Fruit fly (Drosophila melanogaster) whole organism, embryonic: ENCODE results near the gene CG1824.

Experiments used
- Atf3 ChIP-seq: fragments of 200-800 bp; sonication (Bioruptor generic); optimal IDR thresholded peaks from 3 replicates; lab custom pipeline; 2016; ENCODE audit warnings: missing biosample characterization, missing genetic modification characterization
- CG10147 ChIP-seq: fragments of 200-800 bp; sonication (Bioruptor generic); optimal IDR thresholded peaks from 2 replicates; lab custom pipeline; 2019; ENCODE audit warnings: missing biosample characterization, mild to moderate bottlenecking, missing genetic modification characterization, moderate library complexity
- CG10209 ChIP-seq: fragments of 200-800 bp; sonication (Bioruptor generic); optimal IDR thresholded peaks from 3 replicates; lab custom pipeline; 2017; ENCODE audit warnings: missing biosample characterization, mild to moderate bottlenecking, missing genetic modification characterization, missing genetic modification reagents
- CG1233 ChIP-seq: fragments of 200-800 bp; sonication (Bioruptor generic); optimal IDR thresholded peaks from 4 replicates; lab custom pipeline; 2018; ENCODE audit warnings: missing biosample characterization, mild to moderate bottlenecking, missing genetic modification characterization
- CG13296 ChIP-seq: fragments of 200-800 bp; sonication (Bioruptor generic); optimal IDR thresholded peaks from 3 replicates; lab custom pipeline; 2018; ENCODE audit warnings: missing biosample characterization, mild to moderate bottlenecking, missing genetic modification characterization
- CG14050 ChIP-seq: fragments of 200-800 bp; sonication (Bioruptor generic); IDR thresholded peaks from 3 replicates; pipeline ENCODE4 v1.3.6; 2022; ENCODE audit warnings: missing biosample characterization, missing genetic modification characterization
- CG15073 ChIP-seq: fragments of 200-800 bp; sonication (Bioruptor generic); optimal IDR thresholded peaks from 2 replicates; lab custom pipeline; 2016; ENCODE audit warnings: missing biosample characterization, missing genetic modification characterization
- CG17361 ChIP-seq: fragments of 200-800 bp; sonication (Bioruptor generic); IDR thresholded peaks from 3 replicates; pipeline ENCODE4 v1.3.6; 2022; ENCODE audit warnings: missing biosample characterization, missing genetic modification characterization
- CG17912 ChIP-seq: fragments of 200-800 bp; sonication (Bioruptor generic); optimal IDR thresholded peaks from 2 replicates; lab custom pipeline; 2018; ENCODE audit warnings: missing biosample characterization, mild to moderate bottlenecking, missing genetic modification characterization
- CG18262 ChIP-seq: fragments of 200-800 bp; optimal IDR thresholded peaks from 3 replicates; lab custom pipeline; 2019; ENCODE audit warnings: missing biosample characterization, mild to moderate bottlenecking, missing genetic modification characterization, moderate library complexity
- CG30403 ChIP-seq: fragments of 200-800 bp; sonication (Bioruptor generic); optimal IDR thresholded peaks from 3 replicates; lab custom pipeline; 2016; ENCODE audit warnings: missing biosample characterization, missing genetic modification characterization
- CG4730 ChIP-seq: fragments of 200-800 bp; sonication (Bioruptor generic); IDR thresholded peaks from 2 replicates; pipeline ENCODE4 v1.3.6; 2022; ENCODE audit warnings: missing biosample characterization, missing genetic modification characterization
- CG6813 ChIP-seq: fragments of 200-800 bp; sonication (Bioruptor generic); optimal IDR thresholded peaks from 2 replicates; lab custom pipeline; 2017; ENCODE audit warnings: missing biosample characterization, missing genetic modification characterization, mild to moderate bottlenecking, moderate library complexity, missing genetic modification reagents
- CG7556 ChIP-seq: fragments of 200-800 bp; sonication (Bioruptor generic); optimal IDR thresholded peaks from 2 replicates; lab custom pipeline; 2017; ENCODE audit warnings: missing biosample characterization, mild to moderate bottlenecking, missing genetic modification characterization
- CG7745 ChIP-seq: fragments of 200-800 bp; sonication (Bioruptor generic); optimal IDR thresholded peaks from 2 replicates; lab custom pipeline; 2018; ENCODE audit warnings: missing biosample characterization, mild to moderate bottlenecking, missing genetic modification characterization, moderate library complexity
- CG8089 ChIP-seq: fragments of 200-800 bp; sonication (Bioruptor generic); optimal IDR thresholded peaks from 3 replicates; lab custom pipeline; 2016; ENCODE audit warnings: missing biosample characterization, missing genetic modification characterization
- CTCF ChIP-seq: fragments of 200-800 bp; sonication (Bioruptor generic); optimal IDR thresholded peaks from 2 replicates; lab custom pipeline; 2017; ENCODE audit warnings: missing biosample characterization, mild to moderate bottlenecking, missing genetic modification characterization, moderate library complexity
- CrebB ChIP-seq: fragments of 200-800 bp; sonication (Bioruptor generic); optimal IDR thresholded peaks from 3 replicates; lab custom pipeline; 2018; ENCODE audit warnings: missing biosample characterization, mild to moderate bottlenecking, missing genetic modification characterization
- D19B ChIP-seq: fragments of 200-800 bp; sonication (Bioruptor generic); optimal IDR thresholded peaks from 2 replicates; lab custom pipeline; 2017; ENCODE audit warnings: missing biosample characterization, mild to moderate bottlenecking, missing genetic modification characterization
- Dbx ChIP-seq: fragments of 200-800 bp; sonication (Bioruptor generic); IDR thresholded peaks from 3 replicates; pipeline ENCODE4 v1.3.6; 2022; ENCODE audit warnings: missing biosample characterization, missing genetic modification characterization
- Doc3 ChIP-seq: fragments of 200-800 bp; sonication (Bioruptor generic); IDR thresholded peaks from 3 replicates; pipeline ENCODE4 v1.3.6; 2022; ENCODE audit warnings: missing biosample characterization, missing genetic modification characterization; ENCODE audit not compliant: partially characterized antibody
- Dp ChIP-seq: fragments of 200-800 bp; sonication (Bioruptor generic); optimal IDR thresholded peaks from 2 replicates; lab custom pipeline; 2018; ENCODE audit warnings: missing biosample characterization, mild to moderate bottlenecking, missing genetic modification characterization, moderate library complexity
- HLH54F ChIP-seq: fragments of 200-800 bp; sonication (Bioruptor generic); optimal IDR thresholded peaks from 3 replicates; lab custom pipeline; 2016; ENCODE audit warnings: missing biosample characterization, missing genetic modification characterization
- Hr78 ChIP-seq, 2 experiments: fragments of 200-800 bp in 1 of 2; fragments of >200 bp in 1 of 2; sonication (Bioruptor generic) in 1 of 2; optimal IDR thresholded peaks; 2 replicates each; lab custom pipeline; 2017 to 2019; ENCODE audit warnings: missing biosample characterization in 2 of 2, missing genetic modification characterization in 2 of 2, mild to moderate bottlenecking in 1 of 2, moderate library complexity in 1 of 2
- NfI ChIP-seq: fragments of 200-800 bp; sonication (Bioruptor generic); optimal IDR thresholded peaks from 3 replicates; lab custom pipeline; 2018; ENCODE audit warnings: missing biosample characterization, mild to moderate bottlenecking, missing genetic modification characterization, moderate library complexity
- Ptx1 ChIP-seq: fragments of 200-800 bp; sonication (Bioruptor generic); IDR thresholded peaks from 2 replicates; pipeline ENCODE4 v1.3.6; 2022; ENCODE audit warnings: missing biosample characterization, missing genetic modification characterization
- Rfx ChIP-seq: fragments of 200-800 bp; sonication (Bioruptor generic); IDR thresholded peaks from 2 replicates; pipeline ENCODE4 v1.3.6; 2022; ENCODE audit warnings: missing biosample characterization, missing genetic modification characterization
- amos ChIP-seq: fragments of 200-800 bp; sonication (Bioruptor generic); IDR thresholded peaks from 2 replicates; pipeline ENCODE4 v1.3.6; 2022; ENCODE audit warnings: missing biosample characterization, missing genetic modification characterization; ENCODE audit not compliant: partially characterized antibody
- ara ChIP-seq: fragments of 200-800 bp; sonication (Bioruptor generic); IDR thresholded peaks from 2 replicates; pipeline ENCODE4 v1.3.6; 2022; ENCODE audit warnings: missing biosample characterization, missing genetic modification characterization
- az2 ChIP-seq: fragments of 200-800 bp; sonication (Bioruptor generic); optimal IDR thresholded peaks from 3 replicates; lab custom pipeline; 2016; ENCODE audit warnings: missing biosample characterization, missing genetic modification characterization
- bcd ChIP-seq: fragments of 200-800 bp; sonication (Bioruptor generic); optimal IDR thresholded peaks from 2 replicates; lab custom pipeline; 2017; ENCODE audit warnings: missing biosample characterization, mild to moderate bottlenecking, missing genetic modification characterization
- btn ChIP-seq: fragments of 200-800 bp; sonication (Bioruptor generic); optimal IDR thresholded peaks from 2 replicates; lab custom pipeline; 2016; ENCODE audit warnings: missing biosample characterization, missing genetic modification characterization
- cg ChIP-seq: fragments of 200-800 bp; sonication (Bioruptor generic); optimal IDR thresholded peaks from 3 replicates; lab custom pipeline; 2019; ENCODE audit warnings: missing biosample characterization, mild to moderate bottlenecking, missing genetic modification characterization, moderate library complexity
- chm ChIP-seq: fragments of 200-800 bp; sonication (Bioruptor generic); IDR thresholded peaks from 2 replicates; pipeline ENCODE4 v1.3.6; 2022; ENCODE audit warnings: missing biosample characterization, missing genetic modification characterization
- da ChIP-seq: fragments of 200-800 bp; sonication (Bioruptor generic); optimal IDR thresholded peaks from 2 replicates; lab custom pipeline; 2016; ENCODE audit warnings: missing biosample characterization, missing genetic modification characterization
- ewg ChIP-seq: fragments of 200-800 bp; sonication (Bioruptor generic); optimal IDR thresholded peaks from 3 replicates; lab custom pipeline; 2017; ENCODE audit warnings: mild to moderate bottlenecking, missing biosample characterization, missing genetic modification reagents, missing genetic modification characterization
- gfzf ChIP-seq: fragments of 200-800 bp; sonication (Bioruptor generic); optimal IDR thresholded peaks from 2 replicates; lab custom pipeline; 2016; ENCODE audit warnings: missing biosample characterization, mild to moderate bottlenecking, missing genetic modification characterization, moderate library complexity
- grau ChIP-seq: fragments of 200-800 bp; optimal IDR thresholded peaks from 3 replicates; lab custom pipeline; 2019; ENCODE audit warnings: missing biosample characterization, mild to moderate bottlenecking, missing genetic modification characterization, moderate library complexity
- h ChIP-seq: fragments of >200 bp; optimal IDR thresholded peaks from 2 replicates; lab custom pipeline; 2017
- oc ChIP-seq: fragments of 200-800 bp; sonication (Bioruptor generic); optimal IDR thresholded peaks from 2 replicates; lab custom pipeline; 2018; ENCODE audit warnings: missing biosample characterization, mild to moderate bottlenecking, missing genetic modification characterization, moderate library complexity
- p53 ChIP-seq: fragments of 200-800 bp; sonication (Bioruptor generic); optimal IDR thresholded peaks from 2 replicates; lab custom pipeline; 2016; ENCODE audit warnings: missing biosample characterization, missing genetic modification characterization
- pnt ChIP-seq: fragments of 200-800 bp; sonication (Bioruptor generic); optimal IDR thresholded peaks from 3 replicates; lab custom pipeline; 2016; ENCODE audit warnings: missing biosample characterization, missing genetic modification characterization
- run ChIP-seq: fragments of 200-800 bp; sonication (Bioruptor generic); optimal IDR thresholded peaks from 3 replicates; lab custom pipeline; 2018; ENCODE audit warnings: missing biosample characterization, mild to moderate bottlenecking, missing genetic modification characterization
- sqz ChIP-seq: fragments of 200-800 bp; sonication (Bioruptor generic); optimal IDR thresholded peaks from 3 replicates; lab custom pipeline; 2018; ENCODE audit warnings: missing biosample characterization, mild to moderate bottlenecking, missing genetic modification characterization
- tll ChIP-seq, 2 experiments: fragments of 200-800 bp in 1 of 2; fragments of >200 bp in 1 of 2; sonication (Bioruptor generic) in 1 of 2; optimal IDR thresholded peaks; 2 replicates each; lab custom pipeline; 2017 to 2019; ENCODE audit warnings: missing biosample characterization in 2 of 2, missing genetic modification characterization in 2 of 2, mild to moderate bottlenecking in 1 of 2, moderate library complexity in 1 of 2
- ttk ChIP-seq: fragments of 200-800 bp; sonication (Bioruptor generic); IDR thresholded peaks from 2 replicates; pipeline ENCODE4 v2.1.2; 2022; ENCODE audit warnings: missing biosample characterization, missing genetic modification characterization
- vvl ChIP-seq: fragments of 200-800 bp; sonication (Bioruptor generic); IDR thresholded peaks from 2 replicates; pipeline ENCODE4 v1.3.6; 2022; ENCODE audit warnings: missing biosample characterization, missing genetic modification characterization
- z ChIP-seq: fragments of 200-800 bp; sonication (Bioruptor generic); IDR thresholded peaks from 3 replicates; pipeline ENCODE4 v1.3.6; 2022; ENCODE audit warnings: missing biosample characterization, missing genetic modification characterization
- zen2 ChIP-seq: fragments of 200-800 bp; sonication (Bioruptor generic); IDR thresholded peaks from 3 replicates; pipeline ENCODE4 v1.3.6; 2022; ENCODE audit warnings: missing biosample characterization, missing genetic modification characterization; ENCODE audit not compliant: partially characterized antibody
- zfh2 ChIP-seq: fragments of 200-800 bp; sonication (Bioruptor generic); optimal IDR thresholded peaks from 2 replicates; lab custom pipeline; 2016; ENCODE audit warnings: missing biosample characterization, missing genetic modification characterization

CG1824 gene

DNA sequence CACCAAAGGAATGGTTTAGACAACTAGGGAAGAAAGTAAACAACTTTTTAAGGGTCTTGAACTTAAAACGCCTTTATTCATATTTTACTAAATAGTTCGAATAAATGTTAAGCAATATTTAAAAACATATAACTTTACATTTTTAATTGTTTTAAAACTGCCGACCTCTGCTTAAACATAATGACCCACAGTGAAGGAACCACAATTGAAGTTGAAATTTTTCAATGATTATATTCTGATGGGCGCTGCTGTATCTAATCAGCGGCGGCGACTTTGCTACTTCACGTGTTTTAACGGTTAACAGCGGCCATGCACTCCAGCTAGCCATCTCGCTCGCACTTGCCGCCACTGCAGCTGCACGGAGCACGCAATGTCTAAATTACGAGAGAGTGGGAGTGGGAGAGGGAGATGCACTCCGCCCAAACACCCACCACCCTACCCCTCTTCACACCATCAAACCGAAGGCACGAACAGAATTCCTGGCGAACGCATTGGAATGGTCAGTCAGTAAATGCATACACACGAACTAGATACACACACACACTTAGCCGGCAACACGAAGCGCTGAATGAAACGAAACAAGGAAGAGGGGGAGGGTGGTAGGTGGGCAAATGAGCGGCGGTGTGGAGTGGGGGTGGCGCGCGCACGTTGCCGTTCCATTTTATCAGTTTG is 16.6 kb downstream of the CG1824 start (continued):
- peak; percentile 56 for TF ChIP-seq vvl (GFP tag; lab: Robert Waterston, UW)
- TF ChIP-seq Rfx (GFP tag; lab: Robert Waterston, UW), result peak; percentile 51
- peak; percentile 51 for TF ChIP-seq Ptx1
- peak; percentile 18 for TF ChIP-seq ewg (GFP tag; lab: Kevin White, UChicago)
- peak; percentile 4 for TF ChIP-seq HLH54F (GFP tag; lab: Kevin White, UChicago)
- TF ChIP-seq CG10147 (GFP tag; lab: Kevin White, UChicago), result peak; percentile 3
- TF ChIP-seq grau (tag; lab: Kevin White, UChicago), result peak; percentile 80
- no peak for TF ChIP-seq CrebB (tag; lab: Kevin White, UChicago)
- no peak for TF ChIP-seq zfh2
- peak; percentile 43 for TF ChIP-seq NfI (GFP tag; lab: Kevin White, UChicago)
- peak; percentile 36 for TF ChIP-seq CG13296 (GFP tag; lab: Kevin White, UChicago)
- no peak for TF ChIP-seq CG17912
- TF ChIP-seq amos (GFP tag; lab: Robert Waterston, UW), result no peak
- no peak for TF ChIP-seq btn (GFP tag; lab: Kevin White, UChicago)
- TF ChIP-seq D19B (GFP tag; lab: Kevin White, UChicago), result peak; percentile 78
- TF ChIP-seq az2 (GFP tag; lab: Kevin White, UChicago), result peak; percentile 48
- TF ChIP-seq CG15073 (GFP tag; lab: Kevin White, UChicago), result no peak
- peak; percentile 26; the same call in 1 of the 3 replicates for TF ChIP-seq CG14050 (GFP tag; lab: Robert Waterston, UW)
- TF ChIP-seq h (lab: Kevin White, UChicago), result no peak
- TF ChIP-seq Hr78 (GFP tag; optimal IDR thresholded peaks at IDR 0.05; lab: Kevin White, UChicago), result peak in 1 of 2 experiments; percentile 26
- TF ChIP-seq Doc3 (GFP tag; lab: Robert Waterston, UW), result no peak
- TF ChIP-seq CG18262, result peak; percentile 74
- peak; percentile 8 for TF ChIP-seq Atf3 (GFP tag; lab: Kevin White, UChicago)
- TF ChIP-seq gfzf (GFP tag; lab: Kevin White, UChicago), result no peak
- TF ChIP-seq CG30403 (GFP tag; lab: Kevin White, UChicago), result peak; percentile 63
- no peak for TF ChIP-seq da
- no peak for TF ChIP-seq CG8089 (GFP tag; lab: Kevin White, UChicago)
- no peak for TF ChIP-seq chm (GFP tag; lab: Robert Waterston, UW)
- TF ChIP-seq CTCF, result no peak
- no peak for TF ChIP-seq oc (tag; lab: Kevin White, UChicago)
- peak; percentile 83 for TF ChIP-seq cg (GFP tag; lab: Kevin White, UChicago)
- peak; percentile 67 for TF ChIP-seq CG10209
- TF ChIP-seq CG7556 (GFP tag; lab: Kevin White, UChicago), result peak; percentile 52
- peak; percentile 4 for TF ChIP-seq pnt (GFP tag; lab: Kevin White, UChicago)
- TF ChIP-seq zen2 (GFP tag; lab: Robert Waterston, UW), result no peak
- TF ChIP-seq tll (GFP tag; optimal IDR thresholded peaks at IDR 0.05; lab: Kevin White, UChicago), result no peak
- TF ChIP-seq Dbx (GFP tag; lab: Robert Waterston, UW), result no peak
- peak; percentile 37 for TF ChIP-seq CG1233 (GFP tag; lab: Kevin White, UChicago)
- peak; percentile 56 for TF ChIP-seq bcd (GFP tag; lab: Kevin White, UChicago)
- no peak for TF ChIP-seq p53
- TF ChIP-seq z (GFP tag; lab: Robert Waterston, UW), result no peak
- TF ChIP-seq ara (GFP tag; lab: Robert Waterston, UW), result peak; percentile 40; the same call in 1 of the 2 replicates
- TF ChIP-seq Dp, result no peak
- TF ChIP-seq CG17361 (GFP tag; lab: Robert Waterston, UW), result peak; percentile 66; the same call in 2 of the 3 replicates
- TF ChIP-seq ttk (GFP tag; lab: Robert Waterston, UW), result no peak
- TF ChIP-seq sqz (GFP tag; lab: Kevin White, UChicago), result no peak
- TF ChIP-seq CG4730 (GFP tag; lab: Robert Waterston, UW), result peak; percentile 39; the same call in 1 of the 2 replicates
- no peak for TF ChIP-seq CG6813 (GFP tag; lab: Kevin White, UChicago)
- no peak for TF ChIP-seq CG7745 (tag; lab: Kevin White, UChicago)
- no peak for TF ChIP-seq run (tag; lab: Kevin White, UChicago)
